Worm (Caenorhabditis elegans) whole organism, L2 larva: Measurements from ENCODE around the gene R102.1.
A peak's percentile ranks its signal among the peaks of the same experiment; 100 is the strongest.

Source experiments
- C34F6.9 ChIP-seq: fragments of 150-350 bp; optimal IDR thresholded peaks from 2 replicates; lab custom pipeline; 2014; ENCODE audit warnings: missing biosample characterization, missing genetic modification characterization
- F13H6.1 ChIP-seq: sonication (generic microtip); optimal IDR thresholded peaks from 2 replicates; lab custom pipeline; 2016; ENCODE audit warnings: missing genetic modification characterization, missing compliant biosample characterization
- R02D3.7 ChIP-seq: fragments of 150-350 bp; optimal IDR thresholded peaks from 2 replicates; lab custom pipeline; 2014; ENCODE audit warnings: missing biosample characterization, missing genetic modification characterization
- Y55F3AM.14 ChIP-seq: fragments of 200-800 bp; sonication (Bioruptor generic); optimal IDR thresholded peaks from 2 replicates; lab custom pipeline; 2018; ENCODE audit warnings: mild to moderate bottlenecking, missing genetic modification characterization, missing compliant biosample characterization
- ZK546.5 ChIP-seq: sonication (generic microtip); optimal IDR thresholded peaks from 2 replicates; lab custom pipeline; 2017; ENCODE audit warnings: missing biosample characterization, missing genetic modification characterization
- alr-1 ChIP-seq: fragments of 150-350 bp; optimal IDR thresholded peaks from 2 replicates; lab custom pipeline; 2014; ENCODE audit warnings: missing biosample characterization, missing genetic modification characterization
- blmp-1 ChIP-seq: sonication (generic microtip); optimal IDR thresholded peaks from 2 replicates; lab custom pipeline; 2017; ENCODE audit warnings: missing genetic modification characterization, mild to moderate bottlenecking, missing compliant biosample characterization, antibody characterized with exemption, moderate library complexity; ENCODE audit not compliant: insufficient read depth
- ceh-16 ChIP-seq: fragments of 150-350 bp; optimal IDR thresholded peaks from 2 replicates; lab custom pipeline; 2014; ENCODE audit warnings: missing biosample characterization, missing genetic modification characterization
- ceh-82 ChIP-seq: fragments of 150-350 bp; optimal IDR thresholded peaks from 2 replicates; lab custom pipeline; 2014; ENCODE audit warnings: missing biosample characterization, missing genetic modification characterization
- crh-2 ChIP-seq: sonication (generic microtip); optimal IDR thresholded peaks from 2 replicates; lab custom pipeline; 2017; ENCODE audit warnings: missing biosample characterization, missing genetic modification characterization
- dmd-4 ChIP-seq: sonication (generic microtip); optimal IDR thresholded peaks from 2 replicates; lab custom pipeline; 2017; ENCODE audit warnings: missing biosample characterization, missing genetic modification characterization
- egl-27 ChIP-seq: sonication (generic microtip); optimal IDR thresholded peaks from 3 replicates; lab custom pipeline; 2017; ENCODE audit warnings: missing biosample characterization, missing genetic modification reagents, missing genetic modification characterization
- elt-1 ChIP-seq: fragments of 150-350 bp; optimal IDR thresholded peaks from 2 replicates; lab custom pipeline; 2014; ENCODE audit warnings: missing biosample characterization, missing genetic modification characterization
- elt-3 ChIP-seq: sonication (generic microtip); optimal IDR thresholded peaks from 2 replicates; lab custom pipeline; 2017; ENCODE audit warnings: missing biosample characterization, missing genetic modification characterization
- fos-1 ChIP-seq: fragments of 150-350 bp; optimal IDR thresholded peaks from 2 replicates; lab custom pipeline; 2014; ENCODE audit warnings: missing biosample characterization, missing genetic modification characterization
- gmeb-1 ChIP-seq: fragments of 150-350 bp; optimal IDR thresholded peaks from 2 replicates; lab custom pipeline; 2014; ENCODE audit warnings: missing biosample characterization, missing genetic modification characterization
- lin-13 ChIP-seq: fragments of 150-350 bp; optimal IDR thresholded peaks from 2 replicates; lab custom pipeline; 2014; ENCODE audit warnings: missing biosample characterization, missing genetic modification reagents, missing genetic modification characterization
- lin-39 ChIP-seq: fragments of 150-350 bp; optimal IDR thresholded peaks from 2 replicates; lab custom pipeline; 2014; ENCODE audit warnings: missing biosample characterization, missing genetic modification reagents, missing genetic modification characterization
- lsy-2 ChIP-seq, 2 experiments: fragments of 150-350 bp in 1 of 2; sonication (generic microtip) in 1 of 2; optimal IDR thresholded peaks; 2 replicates each; lab custom pipeline; 2014 to 2017; ENCODE audit warnings: missing biosample characterization in 2 of 2, missing genetic modification characterization in 2 of 2
- mab-5 ChIP-seq: fragments of 150-350 bp; optimal IDR thresholded peaks from 2 replicates; lab custom pipeline; 2014; ENCODE audit warnings: missing biosample characterization, missing genetic modification characterization
- mbf-1 ChIP-seq: sonication (generic microtip); optimal IDR thresholded peaks from 2 replicates; lab custom pipeline; 2017; ENCODE audit warnings: missing biosample characterization, missing genetic modification characterization
- nhr-10 ChIP-seq: sonication (generic microtip); optimal IDR thresholded peaks from 2 replicates; lab custom pipeline; 2017; ENCODE audit warnings: missing biosample characterization, missing genetic modification characterization
- nhr-12 ChIP-seq: fragments of 150-350 bp; optimal IDR thresholded peaks from 2 replicates; lab custom pipeline; 2014; ENCODE audit warnings: missing biosample characterization, missing genetic modification characterization
- nhr-129 ChIP-seq: fragments of 150-350 bp; optimal IDR thresholded peaks from 2 replicates; lab custom pipeline; 2014; ENCODE audit warnings: missing biosample characterization, missing genetic modification characterization
- nhr-21 ChIP-seq: fragments of 150-350 bp; optimal IDR thresholded peaks from 2 replicates; lab custom pipeline; 2014; ENCODE audit warnings: missing biosample characterization, missing genetic modification characterization
- nhr-23 ChIP-seq: fragments of 150-350 bp; optimal IDR thresholded peaks from 2 replicates; lab custom pipeline; 2014; ENCODE audit warnings: missing biosample characterization, missing genetic modification reagents, missing genetic modification characterization
- nhr-237 ChIP-seq: fragments of 150-350 bp; optimal IDR thresholded peaks from 2 replicates; lab custom pipeline; 2014; ENCODE audit warnings: missing biosample characterization, missing genetic modification characterization
- nhr-25 ChIP-seq: fragments of 150-350 bp; sonication (generic microtip); optimal IDR thresholded peaks from 3 replicates; lab custom pipeline; 2014; ENCODE audit warnings: missing biosample characterization, missing genetic modification characterization
- nhr-6 ChIP-seq: fragments of 150-350 bp; optimal IDR thresholded peaks from 2 replicates; lab custom pipeline; 2014; ENCODE audit warnings: missing biosample characterization, missing genetic modification characterization
- nhr-77 ChIP-seq: fragments of 150-350 bp; optimal IDR thresholded peaks from 2 replicates; lab custom pipeline; 2014; ENCODE audit warnings: missing biosample characterization, missing genetic modification characterization
- sem-4 ChIP-seq: fragments of 150-350 bp; optimal IDR thresholded peaks from 2 replicates; lab custom pipeline; 2014; ENCODE audit warnings: missing biosample characterization, missing genetic modification reagents, missing genetic modification characterization
- skn-1 ChIP-seq: sonication (generic microtip); optimal IDR thresholded peaks from 2 replicates; lab custom pipeline; 2017; ENCODE audit warnings: missing biosample characterization, missing genetic modification characterization
- sma-3 ChIP-seq: sonication (generic microtip); optimal IDR thresholded peaks from 2 replicates; lab custom pipeline; 2016; ENCODE audit warnings: missing genetic modification reagents, missing genetic modification characterization, missing compliant biosample characterization
- sma-9 ChIP-seq, 2 experiments: fragments of 150-350 bp in 1 of 2; sonication (generic microtip) in 1 of 2; optimal IDR thresholded peaks; 2 replicates each; lab custom pipeline; 2014 to 2016; ENCODE audit warnings: missing genetic modification characterization in 2 of 2, mild to moderate bottlenecking in 1 of 2, missing biosample characterization in 1 of 2, missing compliant biosample characterization in 1 of 2, missing genetic modification reagents in 1 of 2, moderate library complexity in 1 of 2
- snpc-4 ChIP-seq: fragments of 150-350 bp; optimal IDR thresholded peaks from 2 replicates; lab custom pipeline; 2014; ENCODE audit warnings: missing biosample characterization, missing genetic modification characterization
- unc-55 ChIP-seq: fragments of 150-350 bp; sonication (generic microtip); optimal IDR thresholded peaks from 3 replicates; lab custom pipeline; 2014; ENCODE audit warnings: missing biosample characterization, missing genetic modification reagents, missing genetic modification characterization
- unc-62 ChIP-seq: fragments of 150-350 bp; optimal IDR thresholded peaks from 2 replicates; lab custom pipeline; 2014; ENCODE audit warnings: missing biosample characterization, missing genetic modification reagents, missing genetic modification characterization
- zag-1 ChIP-seq: fragments of 150-350 bp; optimal IDR thresholded peaks from 2 replicates; lab custom pipeline; 2014; ENCODE audit warnings: missing biosample characterization, missing genetic modification characterization
- ztf-1 ChIP-seq: fragments of 200-800 bp; sonication (Bioruptor generic); conservative IDR thresholded peaks from 2 replicates; pipeline ENCODE4 v1.3.6; 2022; ENCODE audit warnings: missing genetic modification characterization, missing compliant biosample characterization
- ztf-11 ChIP-seq: sonication (generic microtip); optimal IDR thresholded peaks from 2 replicates; lab custom pipeline; 2017; ENCODE audit warnings: missing biosample characterization, missing genetic modification characterization
- ztf-4 ChIP-seq: fragments of 150-350 bp; optimal IDR thresholded peaks from 2 replicates; lab custom pipeline; 2014; ENCODE audit warnings: missing biosample characterization, missing genetic modification characterization

The R102.1 gene

DNA sequence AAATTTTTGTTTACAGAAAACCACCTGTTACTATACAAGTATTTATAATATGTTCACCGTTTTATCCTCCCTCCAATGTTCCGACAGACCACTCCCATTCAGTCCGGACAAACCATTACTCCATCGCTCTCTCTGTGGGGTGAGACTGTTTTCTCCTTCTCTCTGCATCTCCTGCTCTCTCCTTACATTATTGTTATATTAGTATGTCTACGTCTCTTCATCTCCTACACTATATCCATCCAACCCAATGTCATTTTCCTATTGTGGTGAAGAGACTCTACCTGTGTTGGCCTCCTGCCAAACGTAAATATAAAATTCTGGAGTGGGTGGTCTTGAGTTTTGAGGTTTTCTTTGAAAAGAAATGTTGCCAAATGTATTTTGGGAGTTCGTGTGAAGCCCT is 28.7 kb downstream of the R102.1 start:
- TF ChIP-seq nhr-21 (no peak), egl-27 (tag; lab: Kevin White, UChicago) (peak; percentile 21), nhr-129 (tag; lab: Kevin White, UChicago) (peak; percentile 60), unc-62 (GFP tag; lab: Kevin White, UChicago) (no peak), ztf-4 (tag; lab: Kevin White, UChicago) (no peak), sma-9 (GFP tag; optimal IDR thresholded peaks at IDR 0.05; lab: Kevin White, UChicago) (peak; percentile 46), sma-9 (tag; optimal IDR thresholded peaks at IDR 0.05; lab: Kevin White, UChicago) (no peak), snpc-4 (no peak), Y55F3AM.14 (GFP tag; lab: Kevin White, UChicago) (no peak), ceh-16 (tag; lab: Kevin White, UChicago) (no peak), sem-4 (tag; lab: Kevin White, UChicago) (no peak), gmeb-1 (peak; percentile 21), lin-13 (GFP tag; lab: Kevin White, UChicago) (no peak), ZK546.5 (tag; lab: Kevin White, UChicago) (no peak), elt-3 (tag; lab: Kevin White, UChicago) (no peak), fos-1 (tag; lab: Kevin White, UChicago) (peak; percentile 43), F13H6.1 (tag; lab: Kevin White, UChicago) (no peak), blmp-1 (tag; lab: Kevin White, UChicago) (no peak), sma-3 (GFP tag; lab: Kevin White, UChicago) (peak; percentile 8), alr-1 (tag; lab: Kevin White, UChicago) (no peak), ztf-11 (no peak), nhr-25 (tag; lab: Kevin White, UChicago) (peak; percentile 6), crh-2 (tag; lab: Kevin White, UChicago) (no peak), lin-39 (tag; lab: Kevin White, UChicago) (no peak), dmd-4 (tag; lab: Kevin White, UChicago) (no peak), nhr-237 (tag; lab: Kevin White, UChicago) (no peak), zag-1 (no peak), C34F6.9 (tag; lab: Kevin White, UChicago) (peak; percentile 13), nhr-23 (no peak)

DNA sequence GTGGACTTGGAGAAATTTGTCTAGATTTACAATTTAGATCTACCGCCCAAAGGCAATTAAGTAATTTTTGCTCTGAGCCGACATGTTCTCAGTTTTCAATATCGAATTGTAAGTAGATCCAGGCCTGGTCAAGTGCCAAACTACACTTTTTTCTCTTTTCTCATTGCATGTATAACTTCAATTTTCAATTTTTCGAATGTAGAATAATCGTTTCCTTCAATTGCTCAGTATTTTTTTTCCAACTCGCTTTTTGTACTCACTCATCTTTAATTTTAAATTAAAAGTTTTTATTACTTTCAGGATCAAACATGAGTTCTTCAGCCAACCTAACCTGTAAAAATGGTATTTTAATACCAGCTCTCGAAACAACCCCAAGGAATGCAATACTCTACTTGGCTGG is 30.5 kb downstream of the R102.1 start, which contains the start of gene ncx-3:
Gene ncx-3 (plus strand): TSS at position 301 of the 400 bp plus-strand sequence.
- TF ChIP-seq ztf-4 (tag; lab: Kevin White, UChicago) (no peak), crh-2 (tag; lab: Kevin White, UChicago) (no peak), ceh-82 (no peak), nhr-12 (tag; lab: Kevin White, UChicago) (no peak), ceh-16 (tag; lab: Kevin White, UChicago) (no peak), blmp-1 (tag; lab: Kevin White, UChicago) (no peak)

ce11 chrIV:10718075-10718474 is 32.2 kb downstream of the R102.1 start:
- TF ChIP-seq elt-1 (peak; percentile 25), lsy-2 (tag; optimal IDR thresholded peaks at IDR 0.05; lab: Kevin White, UChicago) (no peak)

ce11 chrIV:10718865-10719264 is 33.0 kb downstream of the R102.1 start:
- no peak for TF ChIP-seq nhr-77 (tag; lab: Kevin White, UChicago)
- no peak for TF ChIP-seq sma-9 (GFP tag; optimal IDR thresholded peaks at IDR 0.05; lab: Kevin White, UChicago)
- TF ChIP-seq sma-9 (tag; optimal IDR thresholded peaks at IDR 0.05; lab: Kevin White, UChicago) = no peak
- TF ChIP-seq sma-3 (GFP tag; lab: Kevin White, UChicago) = no peak
- TF ChIP-seq nhr-10 (tag; lab: Kevin White, UChicago) = no peak
- no peak for TF ChIP-seq ztf-1 (GFP tag; lab: Robert Waterston, UW)
- no peak for TF ChIP-seq lin-13 (GFP tag; lab: Kevin White, UChicago)
- no peak for TF ChIP-seq alr-1 (tag; lab: Kevin White, UChicago)
- TF ChIP-seq R02D3.7 (tag; lab: Kevin White, UChicago) = no peak
- no peak for TF ChIP-seq Y55F3AM.14 (GFP tag; lab: Kevin White, UChicago)
- TF ChIP-seq mab-5 = no peak
- no peak for TF ChIP-seq gmeb-1
- no peak for TF ChIP-seq nhr-6 (tag; lab: Kevin White, UChicago)
- no peak for TF ChIP-seq mbf-1
- TF ChIP-seq nhr-23 = no peak
- no peak for TF ChIP-seq dmd-4 (tag; lab: Kevin White, UChicago)
- no peak for TF ChIP-seq unc-55 (GFP tag; lab: Kevin White, UChicago)
- no peak for TF ChIP-seq skn-1 (tag; lab: Kevin White, UChicago)
- TF ChIP-seq, all 48 proteins: peak for 0
